Fruit fly (Drosophila melanogaster): Measurements from ENCODE around the gene Kcmf1.

Gene Kcmf1

DNA sequence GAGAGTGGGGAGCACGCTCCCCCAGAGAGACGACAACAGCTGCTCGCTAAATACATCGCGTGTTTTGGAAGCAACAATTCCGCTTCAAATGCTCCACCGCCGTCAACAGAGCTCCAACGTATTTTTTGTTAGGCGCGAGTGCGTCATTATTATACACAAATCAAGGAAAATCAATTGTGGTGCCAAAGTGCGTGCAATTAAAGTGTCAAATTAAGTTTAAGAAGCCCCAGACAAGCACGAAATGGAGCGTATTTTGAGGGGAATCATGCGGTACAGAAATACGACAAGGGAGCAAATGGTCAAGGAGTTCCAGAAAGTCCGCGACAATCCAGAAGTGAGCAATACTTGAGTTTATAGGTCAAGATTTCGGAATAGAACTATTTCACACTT is 33.9 kb downstream of the Kcmf1 start, which contains the start of gene CAHbeta (continued):
- TF ChIP-seq Dll (GFP tag; IDR thresholded peaks at IDR 0.05; ENCODE audit: partially characterized antibody) (peak; percentile 34; the same call in 1 of the 4 replicates), CG12769 (tag; optimal IDR thresholded peaks at IDR 0.05) (peak; percentile 67), sd (tag; optimal IDR thresholded peaks at IDR 0.05) (peak; percentile 73), CG17568 (GFP tag; optimal IDR thresholded peaks at IDR 0.05) (peak; percentile 7), chm (GFP tag; IDR thresholded peaks at IDR 0.05) (peak; percentile 41; the same call in 1 of the 2 replicates), peb (GFP tag; IDR thresholded peaks at IDR 0.05) (no peak), BtbVII (GFP tag; optimal IDR thresholded peaks at IDR 0.05) (peak; percentile 40), fd64A (GFP tag; optimal IDR thresholded peaks at IDR 0.05) (no peak), Hr51 (GFP tag; optimal IDR thresholded peaks at IDR 0.05) (peak in 1 of 2 experiments; percentile 13), gce (GFP tag; IDR thresholded peaks at IDR 0.05) (no peak), CG8924 (tag; optimal IDR thresholded peaks at IDR 0.05) (no peak), CG12071 (GFP tag; optimal IDR thresholded peaks at IDR 0.05) (peak; percentile 58), zf30C (GFP tag; optimal IDR thresholded peaks at IDR 0.05) (no peak), CG13624 (GFP tag; optimal IDR thresholded peaks at IDR 0.05) (peak; percentile 31), CG9215 (GFP tag; IDR thresholded peaks at IDR 0.05) (no peak), ci (GFP tag; IDR thresholded peaks at IDR 0.05) (peak; percentile 43; the same call in 1 of the 3 replicates), CG3163 (GFP tag; optimal IDR thresholded peaks at IDR 0.05) (peak; percentile 62), CG9932 (GFP tag; IDR thresholded peaks at IDR 0.05) (no peak), CG12219 (GFP tag; optimal IDR thresholded peaks at IDR 0.05) (peak; percentile 6), CG10147 (GFP tag; optimal IDR thresholded peaks at IDR 0.05) (peak; percentile 7), az2 (GFP tag; optimal IDR thresholded peaks at IDR 0.05) (no peak), Doc3 (GFP tag; IDR thresholded peaks at IDR 0.05; ENCODE audit: partially characterized antibody) (peak; percentile 42; the same call in 1 of the 3 replicates), crp (GFP tag; optimal IDR thresholded peaks at IDR 0.05) (peak in 1 of 2 experiments; percentile 47), CG34422 (GFP tag; IDR thresholded peaks at IDR 0.05) (peak; percentile 12; the same call in 1 of the 3 replicates), CG12299 (tag; optimal IDR thresholded peaks at IDR 0.05) (peak; percentile 56), onecut (GFP tag; IDR thresholded peaks at IDR 0.05) (0 out of 2 replicates have a peak, but pooled peaks have one; percentile 12), CG10543 (GFP tag; optimal IDR thresholded peaks at IDR 0.05) (peak; percentile 74), jigr1 (GFP tag; IDR thresholded peaks at IDR 0.05) (no peak), mirr (GFP tag; optimal IDR thresholded peaks at IDR 0.05) (peak; percentile 23), hkb (optimal IDR thresholded peaks at IDR 0.05) (no peak), hkb (GFP tag; IDR thresholded peaks at IDR 0.05) (peak; percentile 44; the same call in 1 of the 2 replicates), rib (GFP tag; IDR thresholded peaks at IDR 0.05) (0 out of 2 replicates have a peak, but pooled peaks have one; percentile 35), sqz (GFP tag; optimal IDR thresholded peaks at IDR 0.05) (peak; percentile 63), Hr78 (GFP tag; optimal IDR thresholded peaks at IDR 0.05) (peak in 1 of 2 experiments; percentile 73), Jarid2 (GFP tag; optimal IDR thresholded peaks at IDR 0.05) (peak; percentile 34), exex (tag; optimal IDR thresholded peaks at IDR 0.05) (peak; percentile 17)

DNA sequence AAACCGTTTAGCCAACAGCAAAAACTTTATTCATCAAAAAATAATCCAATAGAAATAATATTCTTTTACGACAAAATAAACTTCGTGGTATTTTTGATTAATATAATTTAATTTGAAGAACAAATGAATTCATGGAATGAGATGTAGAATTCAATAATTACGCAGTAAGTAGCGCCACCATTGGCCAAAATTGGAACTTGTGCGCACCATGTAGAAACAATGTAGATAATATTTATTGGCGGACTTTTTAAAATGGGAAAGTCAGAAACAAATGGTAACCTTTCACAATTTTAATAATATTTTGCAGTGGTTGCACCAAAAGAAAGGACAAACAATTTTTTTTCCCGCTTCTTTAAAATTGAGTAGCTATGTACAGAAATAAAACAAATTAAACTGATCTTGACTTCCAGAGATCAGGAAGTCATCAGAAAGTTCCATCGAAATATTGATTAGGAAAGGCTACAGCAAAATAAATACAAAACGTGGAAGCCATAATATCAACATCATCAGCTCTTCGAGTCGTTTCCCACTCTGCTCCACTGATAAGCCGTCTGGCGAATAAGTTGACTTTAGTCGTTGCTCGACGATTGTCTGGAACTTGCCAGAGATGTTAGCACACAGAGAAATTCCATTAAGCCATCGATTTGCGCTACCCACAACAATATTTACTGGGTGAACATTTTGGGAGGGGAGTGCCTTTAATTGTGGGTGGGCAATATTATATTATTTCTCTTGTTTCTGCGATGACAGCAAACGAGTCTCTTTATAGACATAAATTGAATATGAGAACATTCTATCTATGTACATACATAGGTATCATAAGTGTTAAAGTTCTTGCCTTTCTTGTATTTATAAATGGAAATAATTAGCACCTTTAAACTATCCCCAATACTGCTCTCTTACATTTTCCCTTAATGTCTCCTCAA is 34.6 kb downstream of the Kcmf1 start:
- no peak for TF ChIP-seq Aef1 (GFP tag; IDR thresholded peaks at IDR 0.05)
- TF ChIP-seq CG17359 (tag; optimal IDR thresholded peaks at IDR 0.05) = no peak
- TF ChIP-seq CG9817 (tag; optimal IDR thresholded peaks at IDR 0.05) = peak; percentile 23
- no peak for TF ChIP-seq da (GFP tag; optimal IDR thresholded peaks at IDR 0.05)
- TF ChIP-seq ftz-f1 (GFP tag; optimal IDR thresholded peaks at IDR 0.05) = no peak
- TF ChIP-seq CG5180 (GFP tag; optimal IDR thresholded peaks at IDR 0.05) = peak; percentile 56
- peak; percentile 16 for TF ChIP-seq CG17829 (tag; optimal IDR thresholded peaks at IDR 0.05)
- 0 out of 3 replicates have a peak, but pooled peaks have one; percentile 27 for TF ChIP-seq so (GFP tag; IDR thresholded peaks at IDR 0.05)
- TF ChIP-seq CG18476 (GFP tag; optimal IDR thresholded peaks at IDR 0.05) = no peak
- peak; percentile 25 for TF ChIP-seq slou (GFP tag; optimal IDR thresholded peaks at IDR 0.05)
- no peak for TF ChIP-seq CG7745 (tag; optimal IDR thresholded peaks at IDR 0.05)
- TF ChIP-seq ems (GFP tag; optimal IDR thresholded peaks at IDR 0.05) = peak; percentile 2
- peak; percentile 60; the same call in 2 of the 3 replicates for TF ChIP-seq CG16813 (GFP tag; IDR thresholded peaks at IDR 0.05; ENCODE audit: partially characterized antibody)
